Fruit fly (Drosophila melanogaster): ENCODE data around the gene SdhD.

- TF ChIP-seq h (GFP tag; optimal IDR thresholded peaks at IDR 0.05) (no peak), br (GFP tag; optimal IDR thresholded peaks at IDR 0.05) (no peak), pan (optimal IDR thresholded peaks at IDR 0.05) (no peak), OdsH (GFP tag; optimal IDR thresholded peaks at IDR 0.05) (no peak)
Observed at dm6 chr3R:23727657-23728056, 32.7 kb downstream of the SdhD start.

Data from whole organism, wandering third instar larva.